Worm (Caenorhabditis elegans) whole organism, mixed stage, embryonic: ENCODE data around the gene Y7A5A.20.
A peak's percentile ranks its signal among the peaks of the same experiment; 100 is the strongest.

Source experiments
- M03D4.4 ChIP-seq: sonication (generic microtip); optimal IDR thresholded peaks from 2 replicates; lab custom pipeline; 2017; ENCODE audit warnings: mild to moderate bottlenecking, missing genetic modification characterization, missing compliant biosample characterization
- bed-3 ChIP-seq: fragments of 200-800 bp; sonication (Bioruptor generic); optimal IDR thresholded peaks from 3 replicates; lab custom pipeline; 2018; ENCODE audit warnings: mild to moderate bottlenecking, missing genetic modification characterization, moderate library complexity, missing compliant biosample characterization
- blmp-1 ChIP-seq: fragments of 150-350 bp; optimal IDR thresholded peaks from 2 replicates; lab custom pipeline; 2014; ENCODE audit warnings: missing biosample characterization, missing genetic modification characterization
- ceh-39 ChIP-seq: fragments of 150-350 bp; optimal IDR thresholded peaks from 2 replicates; lab custom pipeline; 2014; ENCODE audit warnings: missing biosample characterization, missing genetic modification characterization
- ceh-43 ChIP-seq: fragments of 200-800 bp; sonication (Bioruptor generic); optimal IDR thresholded peaks from 2 replicates; lab custom pipeline; 2018; ENCODE audit warnings: mild to moderate bottlenecking, missing genetic modification characterization, moderate library complexity, missing compliant biosample characterization
- ceh-83 ChIP-seq: fragments of 200-800 bp; sonication (Bioruptor generic); optimal IDR thresholded peaks from 2 replicates; lab custom pipeline; 2018; ENCODE audit warnings: mild to moderate bottlenecking, missing genetic modification characterization, missing compliant biosample characterization
- ces-1 ChIP-seq: fragments of 150-350 bp; optimal IDR thresholded peaks from 2 replicates; lab custom pipeline; 2014; ENCODE audit warnings: missing biosample characterization, missing genetic modification reagents, missing genetic modification characterization
- cnd-1 ChIP-seq: fragments of 200-800 bp; sonication (Bioruptor generic); optimal IDR thresholded peaks from 2 replicates; lab custom pipeline; 2018; ENCODE audit warnings: mild to moderate bottlenecking, missing genetic modification characterization, missing compliant biosample characterization
- drap-1 ChIP-seq: fragments of 200-800 bp; sonication (Bioruptor generic); optimal IDR thresholded peaks from 3 replicates; lab custom pipeline; 2018; ENCODE audit warnings: mild to moderate bottlenecking, missing genetic modification characterization, missing compliant biosample characterization
- elt-1 ChIP-seq: sonication (generic microtip); optimal IDR thresholded peaks from 2 replicates; lab custom pipeline; 2017; ENCODE audit warnings: missing genetic modification characterization, mild to moderate bottlenecking, missing compliant biosample characterization, antibody characterized with exemption, moderate library complexity, borderline replicate concordance; ENCODE audit not compliant: insufficient read depth
- elt-3 ChIP-seq: fragments of 150-350 bp; optimal IDR thresholded peaks from 2 replicates; lab custom pipeline; 2014; ENCODE audit warnings: missing biosample characterization, missing genetic modification characterization
- flh-1 ChIP-seq: fragments of 200-800 bp; sonication (Bioruptor generic); optimal IDR thresholded peaks from 2 replicates; lab custom pipeline; 2018; ENCODE audit warnings: mild to moderate bottlenecking, missing genetic modification characterization, moderate library complexity, missing compliant biosample characterization
- ham-2 ChIP-seq: fragments of 200-800 bp; sonication (Bioruptor generic); optimal IDR thresholded peaks from 2 replicates; lab custom pipeline; 2018; ENCODE audit warnings: mild to moderate bottlenecking, missing genetic modification characterization, missing compliant biosample characterization
- hlh-1 ChIP-seq: fragments of 150-350 bp; optimal IDR thresholded peaks from 2 replicates; lab custom pipeline; 2014; ENCODE audit warnings: missing biosample characterization, missing genetic modification reagents, missing genetic modification characterization
- lin-13 ChIP-seq: fragments of 150-350 bp; optimal IDR thresholded peaks from 2 replicates; lab custom pipeline; 2014; ENCODE audit warnings: missing biosample characterization, missing genetic modification characterization
- lin-32 ChIP-seq: fragments of 200-800 bp; sonication (Bioruptor generic); optimal IDR thresholded peaks from 2 replicates; lab custom pipeline; 2018; ENCODE audit warnings: mild to moderate bottlenecking, missing genetic modification characterization, missing compliant biosample characterization
- lsy-2 ChIP-seq: fragments of 150-350 bp; optimal IDR thresholded peaks from 2 replicates; lab custom pipeline; 2014; ENCODE audit warnings: missing biosample characterization, missing genetic modification characterization
- mab-5 ChIP-seq: fragments of 150-350 bp; optimal IDR thresholded peaks from 2 replicates; lab custom pipeline; 2014; ENCODE audit warnings: missing biosample characterization, missing genetic modification characterization
- mep-1 ChIP-seq: fragments of 150-350 bp; optimal IDR thresholded peaks from 2 replicates; lab custom pipeline; 2017; ENCODE audit warnings: missing biosample characterization, missing genetic modification reagents, missing genetic modification characterization, inconsistent platforms
- mls-2 ChIP-seq: sonication (generic microtip); optimal IDR thresholded peaks from 2 replicates; lab custom pipeline; 2016; ENCODE audit warnings: mild to moderate bottlenecking, missing genetic modification characterization, moderate library complexity, missing compliant biosample characterization
- nhr-12 ChIP-seq: fragments of 150-350 bp; optimal IDR thresholded peaks from 2 replicates; lab custom pipeline; 2014; ENCODE audit warnings: missing biosample characterization, missing genetic modification characterization
- nhr-2 ChIP-seq: fragments of 150-350 bp; optimal IDR thresholded peaks from 2 replicates; lab custom pipeline; 2014; ENCODE audit warnings: missing biosample characterization, missing genetic modification characterization
- nhr-237 ChIP-seq: fragments of 150-350 bp; optimal IDR thresholded peaks from 2 replicates; lab custom pipeline; 2014; ENCODE audit warnings: missing biosample characterization, missing genetic modification characterization
- nhr-28 ChIP-seq: fragments of 150-350 bp; optimal IDR thresholded peaks from 2 replicates; lab custom pipeline; 2014; ENCODE audit warnings: missing biosample characterization, missing genetic modification characterization
- nhr-76 ChIP-seq: sonication (generic microtip); optimal IDR thresholded peaks from 2 replicates; lab custom pipeline; 2017; ENCODE audit warnings: missing biosample characterization, missing genetic modification characterization
- pha-4 ChIP-seq: fragments of 150-350 bp; optimal IDR thresholded peaks from 2 replicates; lab custom pipeline; 2018; ENCODE audit warnings: missing biosample characterization, missing genetic modification reagents, missing genetic modification characterization
- sem-2 ChIP-seq: fragments of 200-800 bp; sonication (Bioruptor generic); optimal IDR thresholded peaks from 2 replicates; lab custom pipeline; 2018; ENCODE audit warnings: mild to moderate bottlenecking, missing genetic modification characterization, missing compliant biosample characterization
- snpc-4 ChIP-seq: fragments of 150-350 bp; optimal IDR thresholded peaks from 2 replicates; lab custom pipeline; 2014; ENCODE audit warnings: missing biosample characterization, missing genetic modification characterization
- sptf-1 ChIP-seq: sonication (generic microtip); optimal IDR thresholded peaks from 2 replicates; lab custom pipeline; 2017; ENCODE audit warnings: mild to moderate bottlenecking, missing genetic modification characterization, moderate library complexity, missing compliant biosample characterization
- tbx-8 ChIP-seq: fragments of 200-800 bp; sonication (Bioruptor generic); optimal IDR thresholded peaks from 2 replicates; lab custom pipeline; 2018; ENCODE audit warnings: mild to moderate bottlenecking, missing genetic modification characterization, moderate library complexity, missing compliant biosample characterization
- unc-120 ChIP-seq: sonication (generic microtip); optimal IDR thresholded peaks from 2 replicates; lab custom pipeline; 2017; ENCODE audit warnings: missing genetic modification characterization, missing compliant biosample characterization; ENCODE audit not compliant: poor library complexity, severe bottlenecking
- unc-39 ChIP-seq: fragments of 150-350 bp; optimal IDR thresholded peaks from 2 replicates; lab custom pipeline; 2014; ENCODE audit warnings: missing biosample characterization, missing genetic modification characterization
- unc-62 ChIP-seq: fragments of 150-350 bp; optimal IDR thresholded peaks from 2 replicates; lab custom pipeline; 2014; ENCODE audit warnings: missing biosample characterization, missing genetic modification reagents, missing genetic modification characterization
- zip-8 ChIP-seq: fragments of 150-350 bp; optimal IDR thresholded peaks from 2 replicates; lab custom pipeline; 2014; ENCODE audit warnings: missing biosample characterization, missing genetic modification characterization
- ztf-11 ChIP-seq: fragments of 150-350 bp; optimal IDR thresholded peaks from 2 replicates; lab custom pipeline; 2014; ENCODE audit warnings: missing biosample characterization, missing genetic modification characterization

Gene Y7A5A.20

ce11 chrX:15831537-15831936, 3.4 kb downstream of the Y7A5A.20 start:
- no peak for TF ChIP-seq nhr-28
- TF ChIP-seq lin-32, result no peak
- TF ChIP-seq pha-4 (tag; lab: Kevin White, UChicago), result no peak
- no peak for TF ChIP-seq elt-1 (tag; lab: Kevin White, UChicago)
- TF ChIP-seq lsy-2 (tag; lab: Kevin White, UChicago), result no peak
- peak; percentile 93 for TF ChIP-seq zip-8 (tag; lab: Kevin White, UChicago)
- TF ChIP-seq bed-3 (GFP tag; lab: Kevin White, UChicago), result no peak
- no peak for TF ChIP-seq mab-5 (tag; lab: Kevin White, UChicago)

DNA sequence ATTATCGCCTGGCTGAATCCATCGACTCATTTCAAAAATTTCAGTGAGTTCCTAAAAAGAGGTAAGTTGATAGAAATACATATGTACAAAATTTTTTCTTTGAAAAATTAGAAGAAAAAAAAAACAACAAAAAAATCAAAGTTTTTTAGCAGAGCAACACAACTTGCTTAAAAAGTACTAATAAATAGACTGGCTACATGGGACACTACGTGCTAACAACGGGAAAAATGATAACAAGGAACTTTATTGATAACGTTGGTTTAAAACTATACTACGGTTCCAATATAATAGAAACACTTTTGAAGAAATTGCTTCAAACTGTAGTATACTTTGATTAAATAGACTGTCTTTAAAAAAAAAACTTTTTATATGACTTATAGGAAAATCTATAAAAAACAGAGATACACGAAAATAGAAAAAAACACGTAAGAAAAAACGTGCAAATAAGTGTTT, 10.4 kb downstream of the Y7A5A.20 start, which contains the start of gene acox-1.6:
Gene acox-1.6, minus strand, starts transcription at position 51 of the 453 bp plus-strand sequence.
- TF ChIP-seq ceh-39 (tag; lab: Kevin White, UChicago) (no peak), nhr-28 (no peak), sptf-1 (tag; lab: Kevin White, UChicago) (no peak), ces-1 (GFP tag; lab: Kevin White, UChicago) (no peak), lin-13 (tag; lab: Kevin White, UChicago) (no peak), elt-3 (tag; lab: Kevin White, UChicago) (no peak), tbx-8 (no peak), drap-1 (no peak), nhr-76 (tag; lab: Kevin White, UChicago) (no peak), elt-1 (tag; lab: Kevin White, UChicago) (no peak), flh-1 (GFP tag; lab: Kevin White, UChicago) (no peak), unc-62 (GFP tag; lab: Kevin White, UChicago) (no peak), nhr-12 (tag; lab: Kevin White, UChicago) (no peak), ham-2 (GFP tag; lab: Kevin White, UChicago) (no peak), sem-2 (GFP tag; lab: Kevin White, UChicago) (no peak), ztf-11 (no peak), mls-2 (tag; lab: Kevin White, UChicago) (no peak), pha-4 (tag; lab: Kevin White, UChicago) (no peak), ceh-43 (GFP tag; lab: Kevin White, UChicago) (no peak)

DNA sequence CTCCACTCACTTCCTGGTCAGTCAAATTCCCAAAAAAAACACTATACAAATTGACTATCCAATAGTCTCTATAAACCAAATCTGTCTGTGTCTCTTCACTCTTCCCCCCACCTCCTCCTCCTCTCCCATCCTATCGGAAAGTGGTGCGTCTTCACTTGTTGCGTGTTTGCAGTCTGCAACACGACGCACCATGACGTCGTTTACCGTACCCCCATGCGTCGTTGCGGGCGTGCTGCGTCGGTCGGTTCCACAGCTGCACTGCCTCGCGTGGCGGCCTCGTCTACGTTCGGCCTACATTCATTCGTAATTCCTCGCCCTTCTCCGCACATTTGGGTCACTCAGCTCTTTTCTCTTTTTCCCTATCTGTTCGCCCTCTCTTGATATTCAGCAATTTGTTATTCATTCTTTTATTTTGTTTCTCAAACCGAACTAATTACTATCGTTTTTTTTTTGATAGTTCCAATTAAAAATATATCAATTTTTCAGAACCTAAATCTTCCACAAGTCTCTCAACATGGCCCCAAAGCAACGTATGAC, 13.0 kb downstream of the Y7A5A.20 start, which contains the start of gene serp-1.1:
Gene serp-1.1, plus strand, starts transcription at position 487 of the 537 bp plus-strand sequence.
- TF ChIP-seq lin-13 (tag; lab: Kevin White, UChicago) (peak; percentile 99), lsy-2 (tag; lab: Kevin White, UChicago) (peak; percentile 100), snpc-4 (no peak), mls-2 (tag; lab: Kevin White, UChicago) (peak; percentile 90), ham-2 (GFP tag; lab: Kevin White, UChicago) (peak; percentile 63), nhr-28 (no peak), mab-5 (tag; lab: Kevin White, UChicago) (no peak), elt-3 (tag; lab: Kevin White, UChicago) (peak; percentile 78), ceh-39 (tag; lab: Kevin White, UChicago) (peak; percentile 93), lin-32 (no peak), nhr-76 (tag; lab: Kevin White, UChicago) (peak; percentile 62), drap-1 (peak; percentile 81), bed-3 (GFP tag; lab: Kevin White, UChicago) (no peak), unc-62 (GFP tag; lab: Kevin White, UChicago) (peak; percentile 78), mep-1 (tag; lab: Kevin White, UChicago) (peak; percentile 96), elt-1 (tag; lab: Kevin White, UChicago) (peak; percentile 30), unc-39 (tag; lab: Kevin White, UChicago) (peak; percentile 83), sptf-1 (tag; lab: Kevin White, UChicago) (peak; percentile 91), ztf-11 (peak; percentile 97), pha-4 (tag; lab: Kevin White, UChicago) (peak; percentile 99), tbx-8 (peak; percentile 61), nhr-12 (tag; lab: Kevin White, UChicago) (peak; percentile 83), M03D4.4 (tag; lab: Kevin White, UChicago) (peak; percentile 67), flh-1 (GFP tag; lab: Kevin White, UChicago) (no peak), ceh-43 (GFP tag; lab: Kevin White, UChicago) (no peak), cnd-1 (tag; lab: Kevin White, UChicago) (peak; percentile 90), hlh-1 (tag; lab: Kevin White, UChicago) (peak; percentile 73), zip-8 (tag; lab: Kevin White, UChicago) (peak; percentile 28), ces-1 (GFP tag; lab: Kevin White, UChicago) (peak; percentile 72), nhr-237 (tag; lab: Kevin White, UChicago) (peak; percentile 89), blmp-1 (tag; lab: Kevin White, UChicago) (peak; percentile 0), sem-2 (GFP tag; lab: Kevin White, UChicago) (no peak), ceh-83 (GFP tag; lab: Kevin White, UChicago) (peak; percentile 51), nhr-2 (tag; lab: Kevin White, UChicago) (peak; percentile 64), unc-120 (tag; lab: Kevin White, UChicago) (peak; percentile 86)
